Worm (Caenorhabditis elegans) whole organism, midembryonic: Measurements from ENCODE around the gene rbbp-5.

Source experiments
- T22C8.4 ChIP-seq: fragments of 200-800 bp; sonication (Bioruptor generic); IDR thresholded peaks from 2 replicates; pipeline ENCODE4 v1.3.6; 2022; ENCODE audit warnings: missing genetic modification characterization, missing compliant biosample characterization
- cog-1 ChIP-seq: sonication (generic microtip); optimal IDR thresholded peaks from 2 replicates; lab custom pipeline; 2016; ENCODE audit warnings: missing genetic modification characterization, missing compliant biosample characterization
- flt-1 ChIP-seq: fragments of 200-800 bp; sonication (Bioruptor generic); IDR thresholded peaks from 2 replicates; pipeline ENCODE4 v1.3.6; 2022; ENCODE audit warnings: missing genetic modification characterization, missing compliant biosample characterization
- klf-2 ChIP-seq: fragments of 200-800 bp; sonication (Bioruptor generic); conservative IDR thresholded peaks from 2 replicates; pipeline ENCODE4 v1.3.6; 2022; ENCODE audit warnings: missing genetic modification reagents, missing genetic modification characterization, missing compliant biosample characterization
- med-1 ChIP-seq: sonication (generic microtip); optimal IDR thresholded peaks from 2 replicates; lab custom pipeline; 2017; ENCODE audit warnings: missing genetic modification characterization, mild to moderate bottlenecking, missing compliant biosample characterization, antibody characterized with exemption, missing genetic modification reagents; ENCODE audit not compliant: insufficient read depth
- ref-1 ChIP-seq: fragments of 200-800 bp; sonication (Bioruptor generic); conservative IDR thresholded peaks from 2 replicates; pipeline ENCODE4 v1.3.6; 2022; ENCODE audit warnings: missing genetic modification reagents, missing genetic modification characterization, missing compliant biosample characterization
- tab-1 ChIP-seq: fragments of 200-800 bp; sonication (Bioruptor generic); IDR thresholded peaks from 2 replicates; pipeline ENCODE4 v1.3.6; 2022; ENCODE audit warnings: missing genetic modification characterization, missing compliant biosample characterization
- ztf-23 ChIP-seq: fragments of 200-800 bp; sonication (Bioruptor generic); IDR thresholded peaks from 2 replicates; pipeline ENCODE4 v1.3.6; 2022; ENCODE audit warnings: missing genetic modification reagents, missing genetic modification characterization, missing compliant biosample characterization
- ztf-29 ChIP-seq: fragments of 200-800 bp; sonication (Bioruptor generic); IDR thresholded peaks from 2 replicates; pipeline ENCODE4 v1.3.6; 2022; ENCODE audit warnings: missing genetic modification reagents, missing genetic modification characterization, missing compliant biosample characterization

Gene rbbp-5

DNA sequence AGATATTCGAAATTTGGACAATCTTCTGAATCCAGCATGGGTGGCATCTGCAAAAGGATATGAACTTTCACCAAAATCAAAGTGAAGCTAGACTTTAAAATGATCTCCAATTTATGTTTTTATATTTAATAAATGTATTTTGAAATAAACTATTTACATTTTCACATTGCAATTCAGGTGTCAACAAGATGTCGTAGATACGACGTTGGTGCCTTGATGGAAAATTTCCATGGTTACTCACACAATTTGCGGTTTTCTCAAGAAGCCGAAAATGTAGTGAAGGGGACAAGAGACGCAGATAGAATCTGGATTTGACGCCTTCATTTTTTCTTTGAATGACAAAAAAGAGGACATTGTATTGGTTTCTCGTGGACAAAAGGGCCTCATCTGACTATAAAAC is 1.9 kb downstream of the rbbp-5 start, which contains the start of gene rgs-3:
Gene rgs-3 (plus strand): TSS at position 301 of the 400 bp plus-strand sequence.
- no peak for TF ChIP-seq ztf-29 (GFP tag; lab: Robert Waterston, UW)
- no peak for TF ChIP-seq klf-2 (GFP tag; lab: Robert Waterston, UW)
- no peak for TF ChIP-seq T22C8.4 (GFP tag; lab: Robert Waterston, UW)
- no peak for TF ChIP-seq flt-1 (GFP tag; lab: Robert Waterston, UW)
- no peak for TF ChIP-seq cog-1 (tag; lab: Kevin White, UChicago)
- TF ChIP-seq ref-1 (GFP tag; lab: Robert Waterston, UW): no peak
- TF ChIP-seq ztf-23 (GFP tag; lab: Robert Waterston, UW): no peak
- no peak for TF ChIP-seq tab-1 (GFP tag; lab: Robert Waterston, UW)
- TF ChIP-seq med-1 (GFP tag; lab: Kevin White, UChicago): no peak

ce11 chrII:6101475-6101874 is 3.8 kb downstream of the rbbp-5 start:
- no peak for TF ChIP-seq med-1 (GFP tag; lab: Kevin White, UChicago)
- no peak for TF ChIP-seq ref-1 (GFP tag; lab: Robert Waterston, UW)
- no peak for TF ChIP-seq ztf-23 (GFP tag; lab: Robert Waterston, UW)
- TF ChIP-seq T22C8.4 (GFP tag; lab: Robert Waterston, UW): no peak
- no peak for TF ChIP-seq tab-1 (GFP tag; lab: Robert Waterston, UW)
- TF ChIP-seq ztf-29 (GFP tag; lab: Robert Waterston, UW): no peak
- TF ChIP-seq cog-1 (tag; lab: Kevin White, UChicago): no peak
- TF ChIP-seq flt-1 (GFP tag; lab: Robert Waterston, UW): no peak
- TF ChIP-seq klf-2 (GFP tag; lab: Robert Waterston, UW): no peak

DNA sequence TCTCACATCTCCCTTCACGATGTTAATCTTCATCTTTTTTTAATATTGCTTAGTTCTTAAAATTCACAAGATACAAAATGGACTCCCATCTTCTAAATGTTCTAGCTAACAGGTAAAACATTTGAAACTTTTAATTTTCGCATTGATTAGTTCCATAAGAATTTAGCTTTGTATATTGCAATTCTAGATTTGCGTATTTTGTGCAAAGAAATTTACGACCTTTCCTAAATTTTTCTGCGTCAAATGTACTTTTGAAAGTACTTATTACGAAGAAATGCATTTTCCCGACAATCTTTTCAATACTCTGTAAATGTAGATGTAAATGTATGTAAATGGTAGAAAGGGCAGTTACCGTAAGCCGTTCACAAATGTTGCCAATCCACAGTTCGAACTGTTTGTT is 6.4 kb downstream of the rbbp-5 start:
- no peak for TF ChIP-seq klf-2 (GFP tag; lab: Robert Waterston, UW)
- TF ChIP-seq med-1 (GFP tag; lab: Kevin White, UChicago): no peak
- TF ChIP-seq ztf-29 (GFP tag; lab: Robert Waterston, UW): no peak
- TF ChIP-seq ztf-23 (GFP tag; lab: Robert Waterston, UW): no peak
- no peak for TF ChIP-seq T22C8.4 (GFP tag; lab: Robert Waterston, UW)
- no peak for TF ChIP-seq ref-1 (GFP tag; lab: Robert Waterston, UW)
- no peak for TF ChIP-seq cog-1 (tag; lab: Kevin White, UChicago)
- TF ChIP-seq flt-1 (GFP tag; lab: Robert Waterston, UW): no peak
- no peak for TF ChIP-seq tab-1 (GFP tag; lab: Robert Waterston, UW)

ce11 chrII:6107773-6108172 is 10.1 kb downstream of the rbbp-5 start:
- TF ChIP-seq cog-1 (tag; lab: Kevin White, UChicago) (no peak), ztf-29 (GFP tag; lab: Robert Waterston, UW) (no peak), med-1 (GFP tag; lab: Kevin White, UChicago) (no peak), ref-1 (GFP tag; lab: Robert Waterston, UW) (no peak), ztf-23 (GFP tag; lab: Robert Waterston, UW) (no peak)

DNA sequence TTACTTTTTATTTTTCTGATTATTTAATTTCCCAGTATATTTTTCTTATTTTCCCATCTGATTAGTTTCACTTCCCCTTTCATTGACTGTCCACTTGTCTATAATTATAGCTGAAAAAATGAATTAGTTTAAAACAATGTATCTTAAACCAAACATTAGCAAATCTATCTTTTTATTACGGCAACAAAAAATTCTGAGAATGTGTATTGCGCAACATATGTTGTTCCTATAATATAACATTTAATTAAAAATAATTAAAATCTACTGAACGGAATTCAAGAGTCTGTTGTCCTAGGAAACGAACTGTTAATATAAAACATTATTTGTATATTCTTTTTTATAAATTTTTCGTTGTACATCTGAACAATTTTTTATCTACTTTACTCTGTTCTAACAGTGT is 12.4 kb downstream of the rbbp-5 start:
- TF ChIP-seq T22C8.4 (GFP tag; lab: Robert Waterston, UW) (no peak), cog-1 (tag; lab: Kevin White, UChicago) (no peak), ztf-23 (GFP tag; lab: Robert Waterston, UW) (no peak), klf-2 (GFP tag; lab: Robert Waterston, UW) (no peak), med-1 (GFP tag; lab: Kevin White, UChicago) (no peak), ztf-29 (GFP tag; lab: Robert Waterston, UW) (no peak), tab-1 (GFP tag; lab: Robert Waterston, UW) (no peak)

- TF ChIP-seq ref-1 (GFP tag; lab: Robert Waterston, UW) (no peak), cog-1 (tag; lab: Kevin White, UChicago) (no peak), T22C8.4 (GFP tag; lab: Robert Waterston, UW) (no peak), med-1 (GFP tag; lab: Kevin White, UChicago) (no peak), tab-1 (GFP tag; lab: Robert Waterston, UW) (no peak), ztf-23 (GFP tag; lab: Robert Waterston, UW) (no peak), ztf-29 (GFP tag; lab: Robert Waterston, UW) (no peak), klf-2 (GFP tag; lab: Robert Waterston, UW) (no peak), flt-1 (GFP tag; lab: Robert Waterston, UW) (no peak)
Measured at ce11 chrII:6113187-6113586, 15.6 kb downstream of the rbbp-5 start, which contains the start of gene heri-1. Gene heri-1 (minus strand): TSS chrII:6113194.

ce11 chrII:6113842-6114441 is 16.3 kb downstream of the rbbp-5 start:
- no peak for TF ChIP-seq med-1 (GFP tag; lab: Kevin White, UChicago)
- TF ChIP-seq ztf-23 (GFP tag; lab: Robert Waterston, UW): no peak
- TF ChIP-seq T22C8.4 (GFP tag; lab: Robert Waterston, UW): no peak
- no peak for TF ChIP-seq tab-1 (GFP tag; lab: Robert Waterston, UW)
- TF ChIP-seq ref-1 (GFP tag; lab: Robert Waterston, UW): no peak
- no peak for TF ChIP-seq klf-2 (GFP tag; lab: Robert Waterston, UW)
- TF ChIP-seq cog-1 (tag; lab: Kevin White, UChicago): no peak
- no peak for TF ChIP-seq flt-1 (GFP tag; lab: Robert Waterston, UW)
- no peak for TF ChIP-seq ztf-29 (GFP tag; lab: Robert Waterston, UW)

- TF ChIP-seq flt-1 (GFP tag; lab: Robert Waterston, UW) (no peak), ztf-29 (GFP tag; lab: Robert Waterston, UW) (no peak), cog-1 (tag; lab: Kevin White, UChicago) (no peak), klf-2 (GFP tag; lab: Robert Waterston, UW) (no peak), tab-1 (GFP tag; lab: Robert Waterston, UW) (no peak), T22C8.4 (GFP tag; lab: Robert Waterston, UW) (no peak), med-1 (GFP tag; lab: Kevin White, UChicago) (no peak), ztf-23 (GFP tag; lab: Robert Waterston, UW) (no peak), ref-1 (GFP tag; lab: Robert Waterston, UW) (no peak)
Measured at ce11 chrII:6115283-6115682, 17.7 kb downstream of the rbbp-5 start.
